Comparison of ENCODE assay signal across 3 fruit fly cellular contexts in the genomic region with DNA sequence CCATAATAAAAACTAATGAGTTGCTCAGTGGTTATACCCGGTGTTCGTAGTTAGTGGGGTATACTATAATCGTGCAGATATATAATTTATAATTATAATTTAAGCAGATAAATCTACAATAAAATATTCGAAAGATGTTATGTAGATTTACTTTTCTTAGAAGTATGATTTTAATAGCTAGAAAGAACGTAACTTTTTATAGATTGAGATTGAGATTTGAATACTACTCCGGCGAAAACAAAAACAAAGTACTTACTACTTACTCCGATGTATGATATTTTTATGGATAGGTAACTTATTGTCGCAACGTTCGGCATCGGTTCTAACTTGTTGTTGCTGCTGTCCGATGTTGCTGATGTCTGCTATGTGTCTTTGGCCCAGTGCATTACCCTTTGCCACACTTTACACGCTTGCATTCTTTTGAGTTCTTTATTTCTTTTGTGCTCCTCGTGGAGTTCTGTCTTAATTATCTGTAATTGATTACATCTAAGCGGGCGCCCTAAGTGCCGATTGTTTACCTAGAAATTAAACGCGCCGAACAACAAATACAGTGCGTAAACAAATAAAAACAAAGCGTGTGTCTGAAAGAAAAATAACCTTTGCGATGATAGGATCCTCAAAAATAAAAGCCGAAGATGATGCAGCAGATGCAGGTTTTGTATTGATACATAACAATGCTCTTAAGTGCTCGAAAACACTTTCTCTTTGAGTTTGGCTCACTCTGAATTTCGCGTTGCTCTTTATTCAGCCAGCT.
TF ChIP-seq lines count a peak whose summit lies in the region.

No protein-coding gene starts in this region.

- no peak for TF ChIP-seq CTCF in whole organism, embryonic (GFP tag; optimal IDR thresholded peaks at IDR 0.05; lab: Kevin White, UChicago)

TF ChIP-seq in whole organism, embryonic, 481 proteins besides CTCF, POLR2A, EP300 and RAD21 (continues in another document):
- TF ChIP-seq insv (GFP tag; optimal IDR thresholded peaks at IDR 0.05; lab: Kevin White, UChicago) (no peak), CG10147 (GFP tag; optimal IDR thresholded peaks at IDR 0.05; lab: Kevin White, UChicago) (no peak), btn (GFP tag; optimal IDR thresholded peaks at IDR 0.05; lab: Kevin White, UChicago) (no peak), psq (GFP tag; optimal IDR thresholded peaks at IDR 0.05; lab: Kevin White, UChicago) (no peak), repo (GFP tag; optimal IDR thresholded peaks at IDR 0.05; lab: Kevin White, UChicago) (no peak), CG9932 (GFP tag; IDR thresholded peaks at IDR 0.05; lab: Robert Waterston, UW) (no peak), CG3726 (GFP tag; IDR thresholded peaks at IDR 0.05; lab: Robert Waterston, UW) (no peak), Dref (GFP tag; IDR thresholded peaks at IDR 0.05; lab: Robert Waterston, UW) (no peak), H15 (GFP tag; IDR thresholded peaks at IDR 0.05; lab: Robert Waterston, UW) (no peak), CG1024 (GFP tag; IDR thresholded peaks at IDR 0.05; lab: Robert Waterston, UW) (no peak), ham (GFP tag; IDR thresholded peaks at IDR 0.05; lab: Robert Waterston, UW) (no peak), CG11560 (tag; IDR thresholded peaks at IDR 0.05; lab: Robert Waterston, UW) (no peak), zen (tag; optimal IDR thresholded peaks at IDR 0.05; lab: Kevin White, UChicago) (peak; percentile 48), CG7987 (GFP tag; optimal IDR thresholded peaks at IDR 0.05; lab: Kevin White, UChicago) (no peak), pfk (GFP tag; optimal IDR thresholded peaks at IDR 0.05; lab: Kevin White, UChicago) (no peak), cas (GFP tag; IDR thresholded peaks at IDR 0.05; lab: Robert Waterston, UW) (no peak), crp (GFP tag; optimal IDR thresholded peaks at IDR 0.05; lab: Kevin White, UChicago) (no peak), ci (GFP tag; IDR thresholded peaks at IDR 0.05; lab: Robert Waterston, UW) (0 out of 3 replicates have a peak, but pooled peaks have one; percentile 11), nerfin-2 (GFP tag; IDR thresholded peaks at IDR 0.05; lab: Robert Waterston, UW; ENCODE audit: partially characterized antibody) (no peak), CG5953 (GFP tag; IDR thresholded peaks at IDR 0.05; lab: Robert Waterston, UW) (no peak), CG13775 (GFP tag; optimal IDR thresholded peaks at IDR 0.05; lab: Kevin White, UChicago) (no peak), cwo (GFP tag; optimal IDR thresholded peaks at IDR 0.05; lab: Kevin White, UChicago) (no peak), HmgZ (tag; optimal IDR thresholded peaks at IDR 0.05; lab: Kevin White, UChicago) (no peak), Sin3A (optimal IDR thresholded peaks at IDR 0.05; lab: Kevin White, UChicago) (no peak), Sox102F (GFP tag; optimal IDR thresholded peaks at IDR 0.05; lab: Kevin White, UChicago) (no peak), CG9727 (GFP tag; optimal IDR thresholded peaks at IDR 0.05; lab: Kevin White, UChicago) (no peak), usp (GFP tag; optimal IDR thresholded peaks at IDR 0.05; lab: Kevin White, UChicago) (no peak), CG2199 (GFP tag; IDR thresholded peaks at IDR 0.05; lab: Robert Waterston, UW) (peak; percentile 62; the same call in 1 of the 3 replicates), CG2875 (GFP tag; optimal IDR thresholded peaks at IDR 0.05; lab: Kevin White, UChicago) (no peak)

TF ChIP-seq in whole organism, prepupa, 60 proteins besides CTCF, POLR2A, EP300 and RAD21:
- no peak for TF ChIP-seq CG16779 (tag; optimal IDR thresholded peaks at IDR 0.05; lab: Kevin White, UChicago)
- no peak for TF ChIP-seq Hr38 (GFP tag; optimal IDR thresholded peaks at IDR 0.05; lab: Kevin White, UChicago)
- no peak for TF ChIP-seq CG6808 (GFP tag; optimal IDR thresholded peaks at IDR 0.05; lab: Kevin White, UChicago)
- no peak for TF ChIP-seq CG6276 (GFP tag; optimal IDR thresholded peaks at IDR 0.05; lab: Kevin White, UChicago)
- TF ChIP-seq Eip78C (GFP tag; lab: Kevin White, UChicago) = peak; percentile 7
- TF ChIP-seq CG6163 (GFP tag; IDR thresholded peaks at IDR 0.05; lab: Robert Waterston, UW) = no peak
- TF ChIP-seq CG32006 (GFP tag; optimal IDR thresholded peaks at IDR 0.05; lab: Kevin White, UChicago) = peak; percentile 52
- no peak for TF ChIP-seq cyc (GFP tag; optimal IDR thresholded peaks at IDR 0.05; lab: Kevin White, UChicago)
- no peak for TF ChIP-seq Smox (GFP tag; optimal IDR thresholded peaks at IDR 0.05; lab: Kevin White, UChicago)
- TF ChIP-seq spab (GFP tag; optimal IDR thresholded peaks at IDR 0.05; lab: Kevin White, UChicago) = no peak
- TF ChIP-seq fkh (GFP tag; optimal IDR thresholded peaks at IDR 0.05; lab: Kevin White, UChicago) = peak; percentile 62

TF ChIP-seq in whole organism, pupa, 21 proteins besides CTCF, POLR2A, EP300 and RAD21:
- TF ChIP-seq CG32121 (GFP tag; IDR thresholded peaks at IDR 0.05; lab: Robert Waterston, UW) (no peak), CG14655 (GFP tag; optimal IDR thresholded peaks at IDR 0.05; lab: Kevin White, UChicago) (peak; percentile 15), CG8301 (tag; optimal IDR thresholded peaks at IDR 0.05; lab: Kevin White, UChicago) (peak; percentile 28)

Comparison
In these comparisons a context has a peak if more than half of its experiments do, and no peak if none do; other contexts are left out.
1. Of the 7 proteins assayed by ChIP-seq in both whole organism, embryonic and whole organism, prepupa: peak only in whole organism, embryonic: Blimp-1; only in whole organism, prepupa: none; in both: none; in neither: 6.